Fruit fly (Drosophila melanogaster): Measurements from ENCODE around the gene Tmf.
A peak's percentile ranks its signal among the peaks of the same experiment; 100 is the strongest.

Tmf gene

dm6 chrX:6795987-6796691 lies 48.0 kb upstream of the Tmf start:
- TF ChIP-seq Jra (GFP tag; optimal IDR thresholded peaks at IDR 0.05): no peak

DNA sequence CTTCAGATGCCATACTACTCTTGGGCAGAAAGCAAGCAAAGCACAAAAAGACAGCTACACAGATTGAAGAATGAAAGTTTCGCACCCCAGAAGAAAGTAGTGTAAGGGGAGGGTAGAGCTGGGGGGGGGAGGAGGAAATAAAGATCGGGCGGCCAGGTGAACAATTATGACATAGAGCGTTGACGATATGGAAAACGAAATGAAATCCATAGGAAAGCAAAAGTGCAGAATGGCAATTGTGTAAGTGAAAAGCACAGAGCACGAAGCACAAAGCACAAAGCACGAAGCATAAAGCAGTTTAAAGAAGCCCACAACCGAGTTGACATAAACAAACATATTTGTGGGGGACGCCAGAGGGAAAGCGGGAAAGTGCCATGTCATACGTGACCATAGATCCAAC lies 47.2 kb upstream of the Tmf start:
- TF ChIP-seq Hr83 (GFP tag; optimal IDR thresholded peaks at IDR 0.05; ENCODE audit: poor library complexity, severe bottlenecking) (no peak), foxo (GFP tag; optimal IDR thresholded peaks at IDR 0.05) (no peak), CG9705 (GFP tag; optimal IDR thresholded peaks at IDR 0.05) (no peak), woc (GFP tag; optimal IDR thresholded peaks at IDR 0.05) (no peak), CG32264 (GFP tag; optimal IDR thresholded peaks at IDR 0.05) (no peak), N (GFP tag; optimal IDR thresholded peaks at IDR 0.05) (no peak), Vsx2 (GFP tag; optimal IDR thresholded peaks at IDR 0.05; ENCODE audit: partially characterized antibody) (no peak), HLH106 (tag; optimal IDR thresholded peaks at IDR 0.05) (no peak)

dm6 chrX:6799261-6800022 lies 44.7 kb upstream of the Tmf start:
- no peak for TF ChIP-seq sv (GFP tag; optimal IDR thresholded peaks at IDR 0.05)

DNA sequence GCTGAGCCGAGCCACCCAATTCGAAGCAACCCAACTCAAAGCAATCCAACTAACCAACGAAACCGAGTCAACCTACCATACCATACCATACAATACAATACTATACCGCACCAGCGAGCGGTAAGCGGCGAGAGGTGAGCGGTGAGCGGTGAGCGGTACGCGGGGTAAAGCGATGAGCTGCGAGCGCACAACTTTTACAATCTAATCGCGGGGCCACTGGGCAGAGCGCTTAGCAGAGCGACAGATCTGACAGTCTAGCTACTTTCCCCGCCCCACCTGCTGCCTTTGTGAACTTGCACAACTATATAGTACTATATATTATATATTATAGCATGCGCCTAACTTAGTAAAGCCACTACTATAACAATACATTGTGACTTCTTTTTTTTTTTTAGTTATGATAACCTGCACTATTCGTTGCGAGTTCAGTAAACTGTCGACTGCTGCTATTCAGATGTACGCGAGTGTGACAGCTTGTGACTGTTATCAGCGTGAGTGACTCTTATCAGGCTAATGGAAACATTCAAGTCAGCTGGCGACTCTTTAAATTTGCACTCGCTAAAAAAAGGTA lies 43.3 kb upstream of the Tmf start:
- TF ChIP-seq CrebA (GFP tag; optimal IDR thresholded peaks at IDR 0.05; ENCODE audit: borderline replicate concordance) (no peak), usp (GFP tag; optimal IDR thresholded peaks at IDR 0.05) (no peak), fru (GFP tag; optimal IDR thresholded peaks at IDR 0.05) (peak; percentile 50), Sp1 (GFP tag; optimal IDR thresholded peaks at IDR 0.05) (peak; percentile 22), sage (GFP tag; optimal IDR thresholded peaks at IDR 0.05) (no peak), Mio (GFP tag; optimal IDR thresholded peaks at IDR 0.05) (no peak), Vsx2 (GFP tag; optimal IDR thresholded peaks at IDR 0.05; ENCODE audit: partially characterized antibody) (no peak), sv (GFP tag; optimal IDR thresholded peaks at IDR 0.05) (peak; percentile 33), br (GFP tag; optimal IDR thresholded peaks at IDR 0.05) (peak; percentile 17), Dif (GFP tag; optimal IDR thresholded peaks at IDR 0.05; ENCODE audit: partially characterized antibody) (peak; percentile 20), dl (GFP tag; optimal IDR thresholded peaks at IDR 0.05; ENCODE audit: insufficient read depth in 1 of 2, partially characterized antibody in 2 of 2) (no peak), psq (GFP tag; optimal IDR thresholded peaks at IDR 0.05) (peak; percentile 9), rgr (GFP tag; optimal IDR thresholded peaks at IDR 0.05) (peak; percentile 41), OdsH (GFP tag; optimal IDR thresholded peaks at IDR 0.05) (peak; percentile 14), Jra (GFP tag; optimal IDR thresholded peaks at IDR 0.05) (no peak), dmrt93B (GFP tag; optimal IDR thresholded peaks at IDR 0.05) (peak; percentile 21), brk (GFP tag; optimal IDR thresholded peaks at IDR 0.05) (no peak), tai (GFP tag; optimal IDR thresholded peaks at IDR 0.05) (no peak), Myc (optimal IDR thresholded peaks at IDR 0.05) (peak; percentile 80), N (GFP tag; optimal IDR thresholded peaks at IDR 0.05) (no peak), h (GFP tag; optimal IDR thresholded peaks at IDR 0.05) (peak; percentile 54), ey (GFP tag; optimal IDR thresholded peaks at IDR 0.05) (peak; percentile 27), woc (GFP tag; optimal IDR thresholded peaks at IDR 0.05) (no peak), HLH106 (tag; optimal IDR thresholded peaks at IDR 0.05) (peak; percentile 25), foxo (GFP tag; optimal IDR thresholded peaks at IDR 0.05) (peak in 1 of 2 experiments; percentile 55), Hr78 (GFP tag; optimal IDR thresholded peaks at IDR 0.05) (no peak), jim (GFP tag; optimal IDR thresholded peaks at IDR 0.05) (no peak), lola (GFP tag; optimal IDR thresholded peaks at IDR 0.05) (no peak), Hr83 (GFP tag; optimal IDR thresholded peaks at IDR 0.05; ENCODE audit: poor library complexity, severe bottlenecking) (no peak), Hnf4 (GFP tag; optimal IDR thresholded peaks at IDR 0.05) (peak; percentile 16), GATAd (GFP tag; optimal IDR thresholded peaks at IDR 0.05) (no peak), Abd-B (GFP tag; optimal IDR thresholded peaks at IDR 0.05) (no peak), Dfd (GFP tag; optimal IDR thresholded peaks at IDR 0.05) (no peak), CG32264 (GFP tag; optimal IDR thresholded peaks at IDR 0.05) (no peak), Rel (GFP tag; optimal IDR thresholded peaks at IDR 0.05) (no peak), Rel (tag; optimal IDR thresholded peaks at IDR 0.05) (no peak), CG9705 (GFP tag; optimal IDR thresholded peaks at IDR 0.05) (no peak), pan (optimal IDR thresholded peaks at IDR 0.05) (no peak), dsf (GFP tag; optimal IDR thresholded peaks at IDR 0.05; ENCODE audit: borderline replicate concordance) (no peak)
